Fruit fly (Drosophila melanogaster) whole organism, embryonic: ENCODE data around the gene vkg.

Source experiments
- Ada2b ChIP-seq: fragments of 200-800 bp; sonication (Bioruptor generic); IDR thresholded peaks from 2 replicates; pipeline ENCODE4 v1.3.6; 2022; ENCODE audit warnings: missing biosample characterization, missing genetic modification characterization
- Antp ChIP-seq: fragments of 200-800 bp; sonication (Bioruptor generic); optimal IDR thresholded peaks from 3 replicates; lab custom pipeline; 2016; ENCODE audit warnings: missing biosample characterization, missing genetic modification characterization
- Bdp1 ChIP-seq: fragments of 200-800 bp; sonication (Bioruptor generic); optimal IDR thresholded peaks from 3 replicates; lab custom pipeline; 2016; ENCODE audit warnings: missing biosample characterization, missing genetic modification characterization
- CG10959 ChIP-seq: fragments of 200-800 bp; sonication (Bioruptor generic); IDR thresholded peaks from 2 replicates; pipeline ENCODE4 v1.3.6; 2022; ENCODE audit warnings: missing biosample characterization, missing genetic modification characterization
- CG11085 ChIP-seq: fragments of 200-800 bp; sonication (Bioruptor generic); IDR thresholded peaks from 2 replicates; pipeline ENCODE4 v1.3.6; 2022; ENCODE audit warnings: missing biosample characterization, missing genetic modification characterization
- CG11093 ChIP-seq: fragments of 200-800 bp; sonication (Bioruptor generic); IDR thresholded peaks from 3 replicates; pipeline ENCODE4 v1.3.6; 2022; ENCODE audit warnings: missing biosample characterization, missing genetic modification characterization
- CG11456 ChIP-seq: fragments of 200-800 bp; sonication (Bioruptor generic); IDR thresholded peaks from 3 replicates; pipeline ENCODE4 v1.3.6; 2022; ENCODE audit warnings: missing biosample characterization, missing genetic modification characterization
- CG17912 ChIP-seq: fragments of 200-800 bp; sonication (Bioruptor generic); optimal IDR thresholded peaks from 2 replicates; lab custom pipeline; 2018; ENCODE audit warnings: missing biosample characterization, mild to moderate bottlenecking, missing genetic modification characterization
- CG2875 ChIP-seq: fragments of 200-800 bp; sonication (Bioruptor generic); optimal IDR thresholded peaks from 2 replicates; lab custom pipeline; 2017; ENCODE audit warnings: missing biosample characterization, mild to moderate bottlenecking, missing genetic modification characterization, missing genetic modification reagents
- CG31441 ChIP-seq: fragments of 200-800 bp; sonication (Bioruptor generic); IDR thresholded peaks from 2 replicates; pipeline ENCODE4 v1.3.6; 2022; ENCODE audit warnings: missing biosample characterization, missing genetic modification characterization
- CG43689 ChIP-seq: fragments of 200-800 bp; sonication (Bioruptor generic); IDR thresholded peaks from 2 replicates; pipeline ENCODE4 v1.3.6; 2022; ENCODE audit warnings: missing biosample characterization, missing genetic modification characterization
- CG5953 ChIP-seq: fragments of 200-800 bp; sonication (Bioruptor generic); IDR thresholded peaks from 2 replicates; pipeline ENCODE4 v1.3.6; 2022; ENCODE audit warnings: missing biosample characterization, missing genetic modification characterization
- CG7786 ChIP-seq: fragments of 200-800 bp; sonication (Bioruptor generic); optimal IDR thresholded peaks from 2 replicates; lab custom pipeline; 2016; ENCODE audit warnings: missing biosample characterization, missing genetic modification characterization
- CG7839 ChIP-seq: fragments of 200-800 bp; sonication (Bioruptor generic); optimal IDR thresholded peaks from 3 replicates; lab custom pipeline; 2018; ENCODE audit warnings: missing biosample characterization, mild to moderate bottlenecking, missing genetic modification characterization, moderate library complexity
- CG8765 ChIP-seq: fragments of 200-800 bp; sonication (Bioruptor generic); IDR thresholded peaks from 2 replicates; pipeline ENCODE4 v1.3.6; 2022; ENCODE audit warnings: missing biosample characterization, missing genetic modification characterization
- HHEX ChIP-seq: fragments of 200-800 bp; sonication (Bioruptor generic); optimal IDR thresholded peaks from 3 replicates; lab custom pipeline; 2017; ENCODE audit warnings: missing biosample characterization, mild to moderate bottlenecking, missing genetic modification characterization, missing genetic modification reagents
- HLHmδ ChIP-seq: fragments of 200-800 bp; sonication (Bioruptor generic); optimal IDR thresholded peaks from 2 replicates; lab custom pipeline; 2018; ENCODE audit warnings: missing biosample characterization, mild to moderate bottlenecking, missing genetic modification characterization, moderate library complexity
- Oaz ChIP-seq: fragments of 200-800 bp; sonication (Bioruptor generic); IDR thresholded peaks from 2 replicates; pipeline ENCODE4 v1.3.6; 2022; ENCODE audit warnings: missing biosample characterization, missing genetic modification characterization
- Sin3A ChIP-seq: fragments of >200 bp; optimal IDR thresholded peaks from 2 replicates; lab custom pipeline; 2018
- Sox100B ChIP-seq: fragments of 200-800 bp; sonication (Bioruptor generic); optimal IDR thresholded peaks from 3 replicates; lab custom pipeline; 2018; ENCODE audit warnings: missing biosample characterization, mild to moderate bottlenecking, missing genetic modification characterization
- Xbp1 ChIP-seq: fragments of 200-800 bp; sonication (Bioruptor generic); optimal IDR thresholded peaks from 3 replicates; lab custom pipeline; 2016; ENCODE audit warnings: missing biosample characterization, mild to moderate bottlenecking, missing genetic modification characterization
- Xrp1 ChIP-seq: fragments of 200-800 bp; sonication (Bioruptor generic); IDR thresholded peaks from 2 replicates; pipeline ENCODE4 v1.3.6; 2022; ENCODE audit warnings: missing biosample characterization, missing genetic modification characterization
- ash1 ChIP-seq: fragments of 200-800 bp; sonication (Bioruptor generic); optimal IDR thresholded peaks from 2 replicates; lab custom pipeline; 2018; ENCODE audit warnings: missing biosample characterization, mild to moderate bottlenecking, missing genetic modification characterization
- fd64A ChIP-seq: fragments of 200-800 bp; sonication (Bioruptor generic); optimal IDR thresholded peaks from 3 replicates; lab custom pipeline; 2018; ENCODE audit warnings: missing biosample characterization, mild to moderate bottlenecking, missing genetic modification characterization
- hbn ChIP-seq: fragments of 200-800 bp; sonication (Bioruptor generic); IDR thresholded peaks from 2 replicates; pipeline ENCODE4 v1.3.6; 2022; ENCODE audit warnings: missing biosample characterization, missing genetic modification characterization; ENCODE audit not compliant: partially characterized antibody
- nmo ChIP-seq: fragments of 200-800 bp; sonication (Bioruptor generic); optimal IDR thresholded peaks from 2 replicates; lab custom pipeline; 2018; ENCODE audit warnings: missing biosample characterization, mild to moderate bottlenecking, missing genetic modification characterization, moderate library complexity
- repo ChIP-seq: fragments of 200-800 bp; sonication (Bioruptor generic); optimal IDR thresholded peaks from 2 replicates; lab custom pipeline; 2016; ENCODE audit warnings: missing biosample characterization, missing genetic modification characterization
- sima ChIP-seq: fragments of 200-800 bp; sonication (Bioruptor generic); optimal IDR thresholded peaks from 2 replicates; lab custom pipeline; 2016; ENCODE audit warnings: missing biosample characterization, missing genetic modification characterization
- stwl ChIP-seq: fragments of 200-800 bp; sonication (Bioruptor generic); optimal IDR thresholded peaks from 3 replicates; lab custom pipeline; 2018; ENCODE audit warnings: missing biosample characterization, mild to moderate bottlenecking, missing genetic modification characterization, moderate library complexity
- wor ChIP-seq: fragments of 200-800 bp; sonication (Bioruptor generic); IDR thresholded peaks from 2 replicates; pipeline ENCODE4 v1.3.6; 2022; ENCODE audit warnings: missing biosample characterization, missing genetic modification characterization

Gene vkg

DNA sequence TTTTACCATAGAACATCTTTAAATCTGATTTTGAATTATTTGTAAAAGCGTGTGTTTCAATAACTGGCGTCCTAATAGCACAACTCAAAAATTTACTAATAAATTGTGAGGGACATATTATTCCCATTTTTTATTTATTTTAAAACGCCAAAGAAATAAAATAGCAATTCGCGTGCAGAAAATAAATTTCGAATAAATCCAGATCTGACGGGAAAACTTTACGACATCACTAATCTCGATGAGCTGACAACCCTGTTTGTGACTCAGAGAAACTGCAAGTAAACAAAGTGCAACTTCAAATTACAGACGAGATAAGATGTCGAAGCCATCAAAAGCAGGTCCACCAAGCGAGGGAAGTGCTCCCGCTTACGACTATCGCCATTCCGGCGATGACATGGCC lies 62.6 kb downstream of the vkg start, which contains the start of gene CG34125 (continued):
- TF ChIP-seq ash1 (GFP tag; lab: Kevin White, UChicago): no peak
- TF ChIP-seq Xrp1 (GFP tag; lab: Robert Waterston, UW): peak; percentile 34; the same call in 1 of the 2 replicates
- no peak for TF ChIP-seq CG7786 (GFP tag; lab: Kevin White, UChicago)
- TF ChIP-seq CG10959 (GFP tag; lab: Robert Waterston, UW): no peak
- no peak for TF ChIP-seq sima (GFP tag; lab: Kevin White, UChicago)
- no peak for TF ChIP-seq Xbp1 (GFP tag; lab: Kevin White, UChicago)
- TF ChIP-seq CG5953 (GFP tag; lab: Robert Waterston, UW): no peak
- 0 out of 3 replicates have a peak, but pooled peaks have one; percentile 47 for TF ChIP-seq CG11456 (GFP tag; lab: Robert Waterston, UW)
- no peak for TF ChIP-seq Sin3A (lab: Kevin White, UChicago)
- no peak for TF ChIP-seq HLHmδ
- no peak for TF ChIP-seq stwl (tag; lab: Kevin White, UChicago)
- no peak for TF ChIP-seq Bdp1
- TF ChIP-seq Oaz (GFP tag; lab: Robert Waterston, UW): no peak
- no peak for TF ChIP-seq Sox100B (GFP tag; lab: Kevin White, UChicago)
- no peak for TF ChIP-seq CG2875 (GFP tag; lab: Kevin White, UChicago)
- no peak for TF ChIP-seq CG11093
- TF ChIP-seq repo: no peak
- no peak for TF ChIP-seq CG7839 (tag; lab: Kevin White, UChicago)
- TF ChIP-seq CG43689 (GFP tag; lab: Robert Waterston, UW): no peak
- no peak for TF ChIP-seq Ada2b
- TF ChIP-seq hbn: no peak
- no peak for TF ChIP-seq CG31441
- no peak for TF ChIP-seq CG8765
- no peak for TF ChIP-seq CG17912 (GFP tag; lab: Kevin White, UChicago)
- TF ChIP-seq HHEX (GFP tag; lab: Kevin White, UChicago): no peak
- TF ChIP-seq fd64A (GFP tag; lab: Kevin White, UChicago): no peak
- no peak for TF ChIP-seq wor (GFP tag; lab: Robert Waterston, UW)
- TF ChIP-seq Antp (GFP tag; lab: Kevin White, UChicago): no peak
- TF ChIP-seq nmo (GFP tag; lab: Kevin White, UChicago): no peak
- TF ChIP-seq CG11085 (GFP tag; lab: Robert Waterston, UW): no peak
